Fruit fly (Drosophila melanogaster) whole organism, embryonic: ENCODE measurements around the gene Drsl2.

Experiments used
- CG11504 ChIP-seq: fragments of 200-800 bp; sonication (Bioruptor generic); optimal IDR thresholded peaks from 3 replicates; lab custom pipeline; 2019; ENCODE audit warnings: missing biosample characterization, mild to moderate bottlenecking, missing genetic modification characterization, moderate library complexity
- CG12219 ChIP-seq: fragments of 200-800 bp; sonication (Bioruptor generic); optimal IDR thresholded peaks from 3 replicates; lab custom pipeline; 2018; ENCODE audit warnings: missing biosample characterization, mild to moderate bottlenecking, missing genetic modification characterization
- CG12236 ChIP-seq: fragments of 200-800 bp; sonication (Bioruptor generic); optimal IDR thresholded peaks from 2 replicates; lab custom pipeline; 2016; ENCODE audit warnings: missing biosample characterization, missing genetic modification characterization
- CG12769 ChIP-seq: fragments of 200-800 bp; sonication (Bioruptor generic); optimal IDR thresholded peaks from 2 replicates; lab custom pipeline; 2019; ENCODE audit warnings: missing biosample characterization, mild to moderate bottlenecking, missing genetic modification characterization, moderate library complexity
- CG13296 ChIP-seq: fragments of 200-800 bp; sonication (Bioruptor generic); optimal IDR thresholded peaks from 3 replicates; lab custom pipeline; 2018; ENCODE audit warnings: missing biosample characterization, mild to moderate bottlenecking, missing genetic modification characterization
- CG13775 ChIP-seq: fragments of 200-800 bp; sonication (Bioruptor generic); optimal IDR thresholded peaks from 3 replicates; lab custom pipeline; 2017; ENCODE audit warnings: missing biosample characterization, mild to moderate bottlenecking, missing genetic modification characterization
- CG14965 ChIP-seq: fragments of 200-800 bp; sonication (Bioruptor generic); optimal IDR thresholded peaks from 2 replicates; lab custom pipeline; 2016; ENCODE audit warnings: missing biosample characterization, missing genetic modification characterization, borderline replicate concordance
- CG15073 ChIP-seq: fragments of 200-800 bp; sonication (Bioruptor generic); optimal IDR thresholded peaks from 2 replicates; lab custom pipeline; 2016; ENCODE audit warnings: missing biosample characterization, missing genetic modification characterization
- CG1603 ChIP-seq: fragments of 200-800 bp; sonication (Bioruptor generic); optimal IDR thresholded peaks from 2 replicates; lab custom pipeline; 2019; ENCODE audit warnings: missing biosample characterization, mild to moderate bottlenecking, missing genetic modification characterization, moderate library complexity
- CG17385 ChIP-seq: fragments of 200-800 bp; sonication (Bioruptor generic); optimal IDR thresholded peaks from 3 replicates; lab custom pipeline; 2018; ENCODE audit warnings: missing biosample characterization, mild to moderate bottlenecking, missing genetic modification characterization
- CG17568 ChIP-seq: fragments of 200-800 bp; sonication (Bioruptor generic); optimal IDR thresholded peaks from 2 replicates; lab custom pipeline; 2018; ENCODE audit warnings: missing biosample characterization, mild to moderate bottlenecking, missing genetic modification characterization, moderate library complexity
- CG18476 ChIP-seq: fragments of 200-800 bp; sonication (Bioruptor generic); optimal IDR thresholded peaks from 2 replicates; lab custom pipeline; 2016; ENCODE audit warnings: missing biosample characterization, mild to moderate bottlenecking, missing genetic modification characterization
- CG30403 ChIP-seq: fragments of 200-800 bp; sonication (Bioruptor generic); optimal IDR thresholded peaks from 3 replicates; lab custom pipeline; 2016; ENCODE audit warnings: missing biosample characterization, missing genetic modification characterization
- CG4360 ChIP-seq: fragments of 200-800 bp; sonication (Bioruptor generic); IDR thresholded peaks from 2 replicates; pipeline ENCODE4 v1.3.6; 2022; ENCODE audit warnings: missing biosample characterization, missing genetic modification characterization
- CG5953 ChIP-seq: fragments of 200-800 bp; sonication (Bioruptor generic); IDR thresholded peaks from 2 replicates; pipeline ENCODE4 v1.3.6; 2022; ENCODE audit warnings: missing biosample characterization, missing genetic modification characterization
- CG6683 ChIP-seq: fragments of 200-800 bp; sonication (Bioruptor generic); optimal IDR thresholded peaks from 2 replicates; lab custom pipeline; 2017; ENCODE audit warnings: missing biosample characterization, mild to moderate bottlenecking, missing genetic modification characterization, missing genetic modification reagents
- Dref ChIP-seq: fragments of 200-800 bp; sonication (Bioruptor generic); IDR thresholded peaks from 2 replicates; pipeline ENCODE4 v1.3.6; 2022; ENCODE audit warnings: missing biosample characterization, missing genetic modification characterization
- E2f2 ChIP-seq: fragments of 200-800 bp; sonication (Bioruptor generic); IDR thresholded peaks from 2 replicates; pipeline ENCODE4 v1.3.6; 2022; ENCODE audit warnings: missing biosample characterization, missing genetic modification characterization
- GATAe ChIP-seq: fragments of 200-800 bp; sonication (Bioruptor generic); conservative IDR thresholded peaks from 2 replicates; pipeline ENCODE4 v1.3.6; 2022; ENCODE audit warnings: missing biosample characterization, missing genetic modification characterization
- HLH54F ChIP-seq: fragments of 200-800 bp; sonication (Bioruptor generic); optimal IDR thresholded peaks from 3 replicates; lab custom pipeline; 2016; ENCODE audit warnings: missing biosample characterization, missing genetic modification characterization
- Jarid2 ChIP-seq: fragments of 200-800 bp; sonication (Bioruptor generic); optimal IDR thresholded peaks from 3 replicates; lab custom pipeline; 2017; ENCODE audit warnings: mild to moderate bottlenecking, missing biosample characterization, missing genetic modification reagents, missing genetic modification characterization
- Lhr ChIP-seq: fragments of 200-800 bp; sonication (Bioruptor generic); optimal IDR thresholded peaks from 3 replicates; lab custom pipeline; 2017; ENCODE audit warnings: mild to moderate bottlenecking, missing biosample characterization, missing genetic modification reagents, missing genetic modification characterization
- MESR4 ChIP-seq: fragments of 200-800 bp; sonication (Bioruptor generic); optimal IDR thresholded peaks from 2 replicates; lab custom pipeline; 2018; ENCODE audit warnings: missing biosample characterization, mild to moderate bottlenecking, missing genetic modification characterization, moderate library complexity
- Mad ChIP-seq: fragments of 200-800 bp; sonication (Bioruptor generic); optimal IDR thresholded peaks from 2 replicates; lab custom pipeline; 2016; ENCODE audit warnings: missing biosample characterization, missing genetic modification characterization
- Meics ChIP-seq: fragments of 200-800 bp; sonication (Bioruptor generic); optimal IDR thresholded peaks from 2 replicates; lab custom pipeline; 2017; ENCODE audit warnings: missing biosample characterization, mild to moderate bottlenecking, missing genetic modification characterization
- Poxn ChIP-seq: fragments of 200-800 bp; sonication (Bioruptor generic); IDR thresholded peaks from 2 replicates; pipeline ENCODE4 v1.3.6; 2022; ENCODE audit warnings: missing biosample characterization, missing genetic modification characterization
- Scr ChIP-seq: fragments of 200-800 bp; sonication (Bioruptor generic); IDR thresholded peaks from 2 replicates; pipeline ENCODE4 v1.3.6; 2022; ENCODE audit warnings: missing biosample characterization, missing genetic modification characterization; ENCODE audit not compliant: partially characterized antibody
- amos ChIP-seq: fragments of 200-800 bp; sonication (Bioruptor generic); IDR thresholded peaks from 2 replicates; pipeline ENCODE4 v1.3.6; 2022; ENCODE audit warnings: missing biosample characterization, missing genetic modification characterization; ENCODE audit not compliant: partially characterized antibody
- ap ChIP-seq: fragments of 200-800 bp; sonication (Bioruptor generic); IDR thresholded peaks from 2 replicates; pipeline ENCODE4 v1.3.6; 2022; ENCODE audit warnings: missing biosample characterization, missing genetic modification characterization
- bbx ChIP-seq: fragments of 200-800 bp; sonication (Bioruptor generic); IDR thresholded peaks from 2 replicates; pipeline ENCODE4 v1.3.6; 2022; ENCODE audit warnings: missing biosample characterization, missing genetic modification characterization; ENCODE audit not compliant: partially characterized antibody
- cg ChIP-seq: fragments of 200-800 bp; sonication (Bioruptor generic); optimal IDR thresholded peaks from 3 replicates; lab custom pipeline; 2019; ENCODE audit warnings: missing biosample characterization, mild to moderate bottlenecking, missing genetic modification characterization, moderate library complexity
- chn ChIP-seq: fragments of 200-800 bp; sonication (Bioruptor generic); optimal IDR thresholded peaks from 2 replicates; lab custom pipeline; 2016; ENCODE audit warnings: missing biosample characterization, missing genetic modification characterization
- ftz-f1 ChIP-seq: fragments of 200-800 bp; sonication (Bioruptor generic); optimal IDR thresholded peaks from 2 replicates; lab custom pipeline; 2016; ENCODE audit warnings: missing biosample characterization, missing genetic modification characterization
- gce ChIP-seq: fragments of 200-800 bp; sonication (Bioruptor generic); IDR thresholded peaks from 3 replicates; pipeline ENCODE4 v1.3.6; 2022; ENCODE audit warnings: missing biosample characterization, missing genetic modification characterization
- gcm2 ChIP-seq: fragments of 200-800 bp; sonication (Bioruptor generic); optimal IDR thresholded peaks from 2 replicates; lab custom pipeline; 2016; ENCODE audit warnings: missing biosample characterization, missing genetic modification characterization
- gro ChIP-seq: fragments of 200-800 bp; sonication (Bioruptor generic); optimal IDR thresholded peaks from 2 replicates; lab custom pipeline; 2016; ENCODE audit warnings: missing biosample characterization, missing genetic modification characterization
- hbn ChIP-seq: fragments of 200-800 bp; sonication (Bioruptor generic); IDR thresholded peaks from 2 replicates; pipeline ENCODE4 v1.3.6; 2022; ENCODE audit warnings: missing biosample characterization, missing genetic modification characterization; ENCODE audit not compliant: partially characterized antibody
- her ChIP-seq: fragments of 200-800 bp; sonication (Bioruptor generic); optimal IDR thresholded peaks from 2 replicates; lab custom pipeline; 2016; ENCODE audit warnings: missing biosample characterization, missing genetic modification characterization
- inv ChIP-seq: fragments of 200-800 bp; sonication (Bioruptor generic); IDR thresholded peaks from 2 replicates; pipeline ENCODE4 v1.3.6; 2022; ENCODE audit warnings: missing biosample characterization, missing genetic modification characterization; ENCODE audit not compliant: partially characterized antibody
- kay ChIP-seq: fragments of 200-800 bp; sonication (Bioruptor generic); optimal IDR thresholded peaks from 2 replicates; lab custom pipeline; 2016; ENCODE audit warnings: missing biosample characterization, missing genetic modification characterization
- ken ChIP-seq: fragments of 200-800 bp; sonication (Bioruptor generic); IDR thresholded peaks from 3 replicates; pipeline ENCODE4 v1.3.6; 2022; ENCODE audit warnings: missing biosample characterization, missing genetic modification characterization
- lov ChIP-seq, 2 experiments: fragments of 200-800 bp in 1 of 2; fragments of >200 bp in 1 of 2; sonication (Bioruptor generic) in 1 of 2; IDR thresholded peaks in 1 of 2; optimal IDR thresholded peaks in 1 of 2; 2 replicates in 1 of 2; 3 replicates in 1 of 2; pipeline versions ENCODE4 v1.3.6 to Lab custom; 2017 to 2022; ENCODE audit warnings: missing biosample characterization in 1 of 2, missing genetic modification characterization in 1 of 2
- luna ChIP-seq: fragments of 200-800 bp; sonication (Bioruptor generic); optimal IDR thresholded peaks from 2 replicates; lab custom pipeline; 2016; ENCODE audit warnings: missing biosample characterization, missing genetic modification characterization
- mam ChIP-seq: fragments of 200-800 bp; sonication (Bioruptor generic); optimal IDR thresholded peaks from 3 replicates; lab custom pipeline; 2016; ENCODE audit warnings: missing biosample characterization, missing genetic modification characterization
- nerfin-2 ChIP-seq: fragments of 200-800 bp; sonication (Bioruptor generic); IDR thresholded peaks from 2 replicates; pipeline ENCODE4 v1.3.6; 2022; ENCODE audit warnings: missing biosample characterization, missing genetic modification characterization; ENCODE audit not compliant: partially characterized antibody
- pan ChIP-seq, 4 experiments: fragments of >200 bp in 3 of 4; fragments of 200-800 bp in 1 of 4; sonication (Bioruptor generic) in 1 of 4; optimal IDR thresholded peaks in 3 of 4; IDR thresholded peaks in 1 of 4; 2 replicates each; pipeline versions ENCODE4 v1.3.6 to Lab custom; 2017 to 2022; ENCODE audit warnings: missing biosample characterization in 2 of 4, missing genetic modification characterization in 2 of 4, mixed read lengths in 1 of 4
- ranshi ChIP-seq: fragments of 200-800 bp; sonication (Bioruptor generic); IDR thresholded peaks from 2 replicates; pipeline ENCODE4 v1.3.6; 2022; ENCODE audit warnings: missing biosample characterization, missing genetic modification characterization
- ro ChIP-seq: fragments of 200-800 bp; sonication (Bioruptor generic); IDR thresholded peaks from 2 replicates; pipeline ENCODE4 v1.3.6; 2022; ENCODE audit warnings: missing biosample characterization, missing genetic modification characterization
- tup ChIP-seq: fragments of 200-800 bp; sonication (Bioruptor generic); optimal IDR thresholded peaks from 2 replicates; lab custom pipeline; 2016; ENCODE audit warnings: missing biosample characterization, mild to moderate bottlenecking, missing genetic modification characterization, moderate library complexity

The Drsl2 gene

dm6 chr3L:3303087-3303526 lies 11.0 kb upstream of the Drsl2 start, which contains the start of gene CG14968 (continued):
- TF ChIP-seq CG17385 (GFP tag; lab: Kevin White, UChicago) (peak; percentile 91), CG18476 (GFP tag; lab: Kevin White, UChicago) (peak; percentile 90), lov (optimal IDR thresholded peaks at IDR 0.05; lab: Kevin White, UChicago) (no peak), lov (GFP tag; IDR thresholded peaks at IDR 0.05; lab: Robert Waterston, UW) (peak; percentile 93), bbx (no peak), mam (GFP tag; lab: Kevin White, UChicago) (peak; percentile 89), CG4360 (peak; percentile 67), Dref (GFP tag; lab: Robert Waterston, UW) (peak; percentile 32; the same call in 1 of the 2 replicates), GATAe (GFP tag; lab: Robert Waterston, UW) (peak; percentile 75; the same call in 1 of the 2 replicates), CG5953 (GFP tag; lab: Robert Waterston, UW) (peak; percentile 91), amos (no peak), ftz-f1 (GFP tag; lab: Kevin White, UChicago) (peak; percentile 48), CG12219 (GFP tag; lab: Kevin White, UChicago) (peak; percentile 77), inv (GFP tag; lab: Robert Waterston, UW) (no peak), Poxn (GFP tag; lab: Robert Waterston, UW) (peak; percentile 81), E2f2 (GFP tag; lab: Robert Waterston, UW) (peak; percentile 76), gce (peak; percentile 92), MESR4 (no peak), CG11504 (tag; lab: Kevin White, UChicago) (peak; percentile 95), Scr (GFP tag; lab: Robert Waterston, UW) (no peak), Lhr (GFP tag; lab: Kevin White, UChicago) (peak; percentile 69), CG6683 (peak; percentile 89), luna (GFP tag; lab: Kevin White, UChicago) (peak; percentile 54), CG30403 (GFP tag; lab: Kevin White, UChicago) (peak; percentile 93), ranshi (peak; percentile 97), CG12769 (tag; lab: Kevin White, UChicago) (no peak), pan (optimal IDR thresholded peaks at IDR 0.05; lab: Kevin White, UChicago) (no peak), pan (GFP tag; optimal IDR thresholded peaks at IDR 0.05 in 1 of 2, IDR thresholded peaks at IDR 0.05 in 1 of 2) (peak in 1 of 2 experiments; percentile 98), chn (GFP tag; lab: Kevin White, UChicago) (peak; percentile 83), CG14965 (GFP tag; lab: Kevin White, UChicago) (no peak), gro (GFP tag; lab: Kevin White, UChicago) (peak; percentile 75), CG1603 (tag; lab: Kevin White, UChicago) (peak; percentile 36), CG13775 (peak; percentile 88), tup (GFP tag; lab: Kevin White, UChicago) (peak; percentile 87), Jarid2 (peak; percentile 69), ken (peak; percentile 94), Meics (peak; percentile 96), gcm2 (GFP tag; lab: Kevin White, UChicago) (peak; percentile 56), Mad (peak; percentile 79), CG13296 (GFP tag; lab: Kevin White, UChicago) (peak; percentile 93), hbn (GFP tag; lab: Robert Waterston, UW) (no peak), HLH54F (GFP tag; lab: Kevin White, UChicago) (peak; percentile 77), ap (GFP tag; lab: Robert Waterston, UW) (peak; percentile 95), CG12236 (peak; percentile 23), ro (GFP tag; lab: Robert Waterston, UW) (peak; percentile 86), her (GFP tag; lab: Kevin White, UChicago) (peak; percentile 36), CG15073 (GFP tag; lab: Kevin White, UChicago) (peak; percentile 45), CG17568 (GFP tag; lab: Kevin White, UChicago) (peak; percentile 90), nerfin-2 (GFP tag; lab: Robert Waterston, UW) (no peak), kay (GFP tag; lab: Kevin White, UChicago) (peak; percentile 89), cg (no peak)
